Worm (Caenorhabditis elegans) whole organism, early embryonic: ENCODE data around the gene Y49A10A.2.

Experiments
- B0310.2 ChIP-seq: sonication (generic microtip); optimal IDR thresholded peaks from 2 replicates; lab custom pipeline; 2016; ENCODE audit warnings: mild to moderate bottlenecking, missing genetic modification characterization, missing compliant biosample characterization
- aly-1 ChIP-seq: sonication (generic microtip); optimal IDR thresholded peaks from 2 replicates; lab custom pipeline; 2016; ENCODE audit warnings: missing genetic modification characterization, missing compliant biosample characterization
- ama-1 ChIP-seq: fragments of 150-350 bp; optimal IDR thresholded peaks from 2 replicates; lab custom pipeline; 2014
- ceh-13 ChIP-seq: fragments of 200-800 bp; sonication (Bioruptor generic); optimal IDR thresholded peaks from 2 replicates; lab custom pipeline; 2018; ENCODE audit warnings: mild to moderate bottlenecking, missing genetic modification characterization, missing compliant biosample characterization
- ceh-36 ChIP-seq: sonication (generic microtip); optimal IDR thresholded peaks from 2 replicates; lab custom pipeline; 2016; ENCODE audit warnings: missing genetic modification characterization, inconsistent platforms, missing compliant biosample characterization
- ets-7 ChIP-seq: sonication (generic microtip); optimal IDR thresholded peaks from 2 replicates; lab custom pipeline; 2016; ENCODE audit warnings: missing genotype, missing genetic modification characterization, missing compliant biosample characterization
- hmg-4 ChIP-seq: fragments of 200-800 bp; sonication (Bioruptor generic); optimal IDR thresholded peaks from 2 replicates; lab custom pipeline; 2018; ENCODE audit warnings: mild to moderate bottlenecking, missing genetic modification characterization, missing compliant biosample characterization
- hnd-1 ChIP-seq: sonication (generic microtip); optimal IDR thresholded peaks from 2 replicates; lab custom pipeline; 2016; ENCODE audit warnings: missing genetic modification characterization, missing compliant biosample characterization
- pes-1 ChIP-seq: fragments of 200-800 bp; sonication (Bioruptor generic); IDR thresholded peaks from 2 replicates; pipeline ENCODE4 v1.3.6; 2022; ENCODE audit warnings: missing genetic modification reagents, missing genetic modification characterization, missing compliant biosample characterization
- sea-1 ChIP-seq: fragments of 200-800 bp; sonication (Bioruptor generic); conservative IDR thresholded peaks from 2 replicates; pipeline ENCODE4 v1.3.6; 2022; ENCODE audit warnings: missing genetic modification characterization, missing compliant biosample characterization
- tbx-11 ChIP-seq: fragments of 200-800 bp; sonication (Bioruptor generic); IDR thresholded peaks from 2 replicates; pipeline ENCODE4 v1.3.6; 2022; ENCODE audit warnings: missing genetic modification characterization, missing compliant biosample characterization
- tbx-37 ChIP-seq: fragments of 200-800 bp; sonication (Bioruptor generic); conservative IDR thresholded peaks from 2 replicates; pipeline ENCODE4 v1.3.6; 2022; ENCODE audit warnings: missing genetic modification reagents, missing genetic modification characterization, missing compliant biosample characterization
- tra-4 ChIP-seq: sonication (generic microtip); optimal IDR thresholded peaks from 2 replicates; lab custom pipeline; 2017; ENCODE audit warnings: missing genetic modification characterization, missing compliant biosample characterization

- TF ChIP-seq ama-1 = no peak
- TF ChIP-seq tbx-37 = no peak
- TF ChIP-seq ceh-13 (GFP tag; lab: Kevin White, UChicago) = no peak
- TF ChIP-seq aly-1 (tag; lab: Kevin White, UChicago) = no peak
- TF ChIP-seq tra-4 = no peak
- TF ChIP-seq sea-1 (GFP tag; lab: Robert Waterston, UW) = no peak
- TF ChIP-seq B0310.2 = no peak
- TF ChIP-seq ets-7 = no peak
- TF ChIP-seq tbx-11 (GFP tag; lab: Robert Waterston, UW) = no peak
- TF ChIP-seq pes-1 (GFP tag; lab: Robert Waterston, UW) = no peak
- no peak for TF ChIP-seq hmg-4 (GFP tag; lab: Kevin White, UChicago)
- no peak for TF ChIP-seq ceh-36 (tag; lab: Kevin White, UChicago)
- no peak for TF ChIP-seq hnd-1
Observed at ce11 chrX:10392792-10393191, 20.3 kb upstream of the Y49A10A.2 start.
